Worm (Caenorhabditis elegans) whole organism, L4 larva: ENCODE measurements around the gene pals-33.

Experiments used
- F37D6.2 ChIP-seq: sonication (generic microtip); optimal IDR thresholded peaks from 2 replicates; lab custom pipeline; 2016; ENCODE audit warnings: mild to moderate bottlenecking, missing genetic modification characterization, missing compliant biosample characterization
- F44E2.7 ChIP-seq: fragments of 200-800 bp; sonication (Bioruptor generic); IDR thresholded peaks from 2 replicates; pipeline ENCODE4 v2.1.2; 2022; ENCODE audit warnings: missing genetic modification characterization, missing compliant biosample characterization
- T26A8.4 ChIP-seq: fragments of 200-800 bp; sonication (Bioruptor generic); IDR thresholded peaks from 2 replicates; pipeline ENCODE4 v1.3.6; 2022; ENCODE audit warnings: missing genetic modification characterization, missing compliant biosample characterization
- Y48G9A.11 ChIP-seq: fragments of 200-800 bp; sonication (Bioruptor generic); IDR thresholded peaks from 2 replicates; pipeline ENCODE4 v1.3.6; 2022; ENCODE audit warnings: missing genetic modification reagents, missing genetic modification characterization, missing compliant biosample characterization
- ZK546.5 ChIP-seq, 2 experiments: sonication (generic microtip); optimal IDR thresholded peaks; 2 replicates each; lab custom pipeline; 2017; ENCODE audit warnings: missing biosample characterization in 2 of 2, missing genetic modification characterization in 2 of 2
- aha-1 ChIP-seq: fragments of 150-350 bp; peaks from one replicate; lab custom pipeline; 2014; ENCODE audit warnings: missing biosample characterization, missing genetic modification characterization
- ama-1 ChIP-seq: fragments of 150-350 bp; optimal IDR thresholded peaks from 2 replicates; lab custom pipeline; 2014; ENCODE audit warnings: inconsistent platforms, mixed read lengths
- arid-1 ChIP-seq: fragments of 200-800 bp; sonication (Bioruptor generic); conservative IDR thresholded peaks from 2 replicates; pipeline ENCODE4 v1.3.6; 2022; ENCODE audit warnings: missing genetic modification reagents, missing genetic modification characterization, missing compliant biosample characterization
- ceh-32 ChIP-seq: sonication (generic microtip); optimal IDR thresholded peaks from 2 replicates; lab custom pipeline; 2016; ENCODE audit warnings: mild to moderate bottlenecking, missing genetic modification characterization, missing compliant biosample characterization; ENCODE audit not compliant: poor library complexity
- ceh-44 ChIP-seq: fragments of 200-800 bp; sonication (Bioruptor generic); IDR thresholded peaks from 2 replicates; pipeline ENCODE4 v1.3.6; 2022; ENCODE audit warnings: missing genetic modification reagents, missing genetic modification characterization, missing compliant biosample characterization
- ceh-82 ChIP-seq: sonication (generic microtip); optimal IDR thresholded peaks from 2 replicates; lab custom pipeline; 2017; ENCODE audit warnings: missing biosample characterization, missing genetic modification characterization
- ces-1 ChIP-seq: fragments of 150-350 bp; sonication (generic microtip); optimal IDR thresholded peaks from 4 replicates; lab custom pipeline; 2014; ENCODE audit warnings: missing biosample characterization, missing genetic modification reagents, missing genetic modification characterization
- cey-2 ChIP-seq: sonication (generic microtip); optimal IDR thresholded peaks from 3 replicates; lab custom pipeline; 2017; ENCODE audit warnings: missing genetic modification characterization, mild to moderate bottlenecking, missing compliant biosample characterization, antibody characterized with exemption, borderline replicate concordance; ENCODE audit not compliant: insufficient read depth
- daf-16 ChIP-seq, 3 experiments: sonication (generic microtip); optimal IDR thresholded peaks; 2 replicates each; lab custom pipeline; 2016 to 2017; ENCODE audit warnings: missing genetic modification characterization in 3 of 3, missing genetic modification reagents in 3 of 3, mild to moderate bottlenecking in 2 of 3, missing compliant biosample characterization in 2 of 3, missing biosample characterization in 1 of 3, moderate library complexity in 1 of 3
- dmd-8 ChIP-seq: fragments of 200-800 bp; sonication (Bioruptor generic); IDR thresholded peaks from 2 replicates; pipeline ENCODE4 v1.3.6; 2022; ENCODE audit warnings: missing genetic modification characterization, missing compliant biosample characterization
- dmd-9 ChIP-seq: fragments of 200-800 bp; sonication (Bioruptor generic); IDR thresholded peaks from 2 replicates; pipeline ENCODE4 v1.3.6; 2022; ENCODE audit warnings: missing genetic modification reagents, missing genetic modification characterization, missing compliant biosample characterization
- duxl-1 ChIP-seq: sonication (generic microtip); optimal IDR thresholded peaks from 2 replicates; lab custom pipeline; 2016; ENCODE audit warnings: mild to moderate bottlenecking, missing genetic modification characterization, moderate library complexity, missing compliant biosample characterization; ENCODE audit not compliant: poor library complexity
- dve-1 ChIP-seq: sonication (generic microtip); optimal IDR thresholded peaks from 2 replicates; lab custom pipeline; 2017; ENCODE audit warnings: antibody characterized with exemption, mild to moderate bottlenecking, missing genetic modification characterization, missing compliant biosample characterization; ENCODE audit not compliant: insufficient read depth
- egl-27 ChIP-seq: sonication (generic microtip); optimal IDR thresholded peaks from 3 replicates; lab custom pipeline; 2017; ENCODE audit warnings: missing biosample characterization, missing genetic modification reagents, missing genetic modification characterization
- egl-43 ChIP-seq: fragments of 200-800 bp; sonication (Bioruptor generic); IDR thresholded peaks from 2 replicates; pipeline ENCODE4 v1.3.6; 2022; ENCODE audit warnings: missing genetic modification reagents, missing genetic modification characterization, missing compliant biosample characterization
- gei-8 ChIP-seq: fragments of 200-800 bp; sonication (Bioruptor generic); optimal IDR thresholded peaks from 2 replicates; lab custom pipeline; 2018; ENCODE audit warnings: mild to moderate bottlenecking, missing genetic modification characterization, missing compliant biosample characterization
- hlh-11 ChIP-seq: fragments of 200-800 bp; sonication (Bioruptor generic); optimal IDR thresholded peaks from 2 replicates; lab custom pipeline; 2018; ENCODE audit warnings: mild to moderate bottlenecking, missing genetic modification characterization, missing compliant biosample characterization
- lin-29 ChIP-seq: fragments of 200-800 bp; sonication (Bioruptor generic); IDR thresholded peaks from 2 replicates; pipeline ENCODE4 v1.3.6; 2022; ENCODE audit warnings: missing genetic modification reagents, missing genetic modification characterization, missing compliant biosample characterization
- lsy-2 ChIP-seq, 2 experiments: fragments of 150-350 bp in 1 of 2; sonication (generic microtip) in 1 of 2; optimal IDR thresholded peaks; 2 replicates each; lab custom pipeline; 2014 to 2017; ENCODE audit warnings: missing biosample characterization in 2 of 2, missing genetic modification characterization in 2 of 2
- mdl-1 ChIP-seq, 2 experiments: fragments of 150-350 bp in 1 of 2; sonication (generic microtip) in 1 of 2; optimal IDR thresholded peaks; 2 replicates each; lab custom pipeline; 2014 to 2017; ENCODE audit warnings: missing biosample characterization in 2 of 2, missing genetic modification characterization in 2 of 2
- mxl-3 ChIP-seq: fragments of 200-800 bp; sonication (Bioruptor generic); optimal IDR thresholded peaks from 2 replicates; lab custom pipeline; 2018; ENCODE audit warnings: mild to moderate bottlenecking, missing genetic modification characterization, missing compliant biosample characterization
- nhr-11 ChIP-seq: fragments of 150-350 bp; optimal IDR thresholded peaks from 2 replicates; lab custom pipeline; 2014; ENCODE audit warnings: missing biosample characterization, missing genetic modification characterization
- nhr-237 ChIP-seq: sonication (generic microtip); optimal IDR thresholded peaks from 2 replicates; lab custom pipeline; 2017; ENCODE audit warnings: missing biosample characterization, missing genetic modification characterization
- nhr-25 ChIP-seq: sonication (generic microtip); optimal IDR thresholded peaks from 2 replicates; lab custom pipeline; 2017; ENCODE audit warnings: missing genetic modification characterization, mild to moderate bottlenecking, missing compliant biosample characterization, antibody characterized with exemption, moderate library complexity, borderline replicate concordance; ENCODE audit not compliant: insufficient read depth
- nhr-28 ChIP-seq: fragments of 150-350 bp; optimal IDR thresholded peaks from 2 replicates; lab custom pipeline; 2014; ENCODE audit warnings: missing biosample characterization, missing genetic modification characterization
- nhr-48 ChIP-seq: sonication (generic microtip); optimal IDR thresholded peaks from 2 replicates; lab custom pipeline; 2016; ENCODE audit warnings: mild to moderate bottlenecking, missing genetic modification characterization, missing compliant biosample characterization
- nhr-6 ChIP-seq: fragments of 150-350 bp; optimal IDR thresholded peaks from 2 replicates; lab custom pipeline; 2014; ENCODE audit warnings: missing biosample characterization, missing genetic modification characterization
- nhr-77 ChIP-seq: fragments of 150-350 bp; optimal IDR thresholded peaks from 2 replicates; lab custom pipeline; 2014; ENCODE audit warnings: missing biosample characterization, missing genetic modification characterization
- php-3 ChIP-seq: fragments of 200-800 bp; sonication (Bioruptor generic); IDR thresholded peaks from 2 replicates; pipeline ENCODE4 v1.3.6; 2022; ENCODE audit warnings: missing genetic modification reagents, missing genetic modification characterization, missing compliant biosample characterization
- pqm-1 ChIP-seq: sonication (generic microtip); optimal IDR thresholded peaks from 2 replicates; lab custom pipeline; 2017; ENCODE audit warnings: missing biosample characterization, missing genetic modification characterization
- rbr-2 ChIP-seq: sonication (generic microtip); optimal IDR thresholded peaks from 2 replicates; lab custom pipeline; 2016; ENCODE audit warnings: missing genotype, missing genetic modification characterization, missing compliant biosample characterization
- saeg-2 ChIP-seq: fragments of 200-800 bp; sonication (Bioruptor generic); IDR thresholded peaks from 2 replicates; pipeline ENCODE4 v1.3.6; 2022; ENCODE audit warnings: missing genetic modification reagents, missing genetic modification characterization, missing compliant biosample characterization
- set-16 ChIP-seq: fragments of 200-800 bp; sonication (Bioruptor generic); IDR thresholded peaks from 2 replicates; pipeline ENCODE4 v1.3.6; 2022; ENCODE audit warnings: missing genetic modification reagents, missing genetic modification characterization, missing compliant biosample characterization
- skn-1 ChIP-seq: fragments of 150-350 bp; optimal IDR thresholded peaks from 2 replicates; lab custom pipeline; 2014; ENCODE audit warnings: missing biosample characterization, missing genetic modification characterization
- snpc-1.2 ChIP-seq: fragments of 200-800 bp; sonication (Bioruptor generic); IDR thresholded peaks from 2 replicates; pipeline ENCODE4 v1.3.6; 2022; ENCODE audit warnings: missing genetic modification reagents, missing genetic modification characterization, missing compliant biosample characterization
- snpc-4 ChIP-seq: fragments of 150-350 bp; optimal IDR thresholded peaks from 2 replicates; lab custom pipeline; 2014; ENCODE audit warnings: missing biosample characterization, missing genetic modification characterization
- tra-1 ChIP-seq: fragments of 200-800 bp; sonication (Bioruptor generic); IDR thresholded peaks from 2 replicates; pipeline ENCODE4 v1.3.6; 2022; ENCODE audit warnings: missing genetic modification reagents, missing genetic modification characterization, missing compliant biosample characterization
- vab-7 ChIP-seq: fragments of 200-800 bp; sonication (Bioruptor generic); IDR thresholded peaks from 2 replicates; pipeline ENCODE4 v1.3.6; 2022; ENCODE audit warnings: missing genetic modification reagents, missing genetic modification characterization, missing compliant biosample characterization
- zag-1 ChIP-seq: fragments of 150-350 bp; optimal IDR thresholded peaks from 2 replicates; lab custom pipeline; 2014; ENCODE audit warnings: missing biosample characterization, missing genetic modification characterization
- zfp-2 ChIP-seq: sonication (generic microtip); optimal IDR thresholded peaks from 2 replicates; lab custom pipeline; 2016; ENCODE audit warnings: mild to moderate bottlenecking, missing genetic modification characterization, missing compliant biosample characterization
- ztf-7 ChIP-seq: fragments of 150-350 bp; optimal IDR thresholded peaks from 2 replicates; lab custom pipeline; 2014; ENCODE audit warnings: missing biosample characterization, missing genetic modification characterization

Gene pals-33

DNA sequence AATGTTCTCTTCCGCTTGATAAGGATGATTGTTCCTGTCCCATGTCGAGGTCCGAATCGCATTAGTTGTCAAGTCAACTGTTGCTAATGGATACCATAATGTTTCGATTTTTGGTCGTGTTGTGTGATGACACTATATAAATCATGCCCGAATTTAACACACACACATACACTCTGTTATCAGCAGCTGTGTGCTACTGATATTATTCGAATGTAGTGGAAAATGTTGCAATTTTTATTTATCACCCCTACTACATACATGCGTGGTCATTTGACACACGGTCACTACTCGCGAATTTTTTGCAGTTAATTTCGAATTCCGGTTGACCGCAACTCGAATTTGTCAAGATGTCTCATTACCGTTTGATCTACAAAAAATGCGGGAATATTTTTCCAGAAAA lies 19.4 kb downstream of the pals-33 start (continued):
- no peak for TF ChIP-seq egl-27 (tag; lab: Kevin White, UChicago)
- TF ChIP-seq daf-16 (GFP tag; optimal IDR thresholded peaks at IDR 0.05; lab: Kevin White, UChicago), result no peak
- peak; percentile 52 for TF ChIP-seq daf-16 (tag; optimal IDR thresholded peaks at IDR 0.05; lab: Kevin White, UChicago)
- TF ChIP-seq ceh-32 (tag; lab: Kevin White, UChicago), result no peak
- no peak for TF ChIP-seq snpc-4 (tag; lab: Kevin White, UChicago)
- TF ChIP-seq F37D6.2 (tag; lab: Kevin White, UChicago), result no peak
- no peak for TF ChIP-seq nhr-237
- no peak for TF ChIP-seq ceh-82 (tag; lab: Kevin White, UChicago)
- TF ChIP-seq ztf-7 (tag; lab: Kevin White, UChicago), result no peak
- TF ChIP-seq pqm-1 (tag; lab: Kevin White, UChicago), result peak; percentile 76
- no peak for TF ChIP-seq Y48G9A.11 (GFP tag; lab: Robert Waterston, UW)
- TF ChIP-seq skn-1 (tag; lab: Kevin White, UChicago), result no peak
- TF ChIP-seq dve-1 (tag; lab: Kevin White, UChicago), result peak; percentile 1
- TF ChIP-seq aha-1 (tag; lab: Kevin White, UChicago), result no peak
- no peak for TF ChIP-seq gei-8
- no peak for TF ChIP-seq rbr-2
- TF ChIP-seq ZK546.5 (tag; optimal IDR thresholded peaks at IDR 0.05; lab: Kevin White, UChicago), result no peak
- no peak for TF ChIP-seq zag-1 (tag; lab: Kevin White, UChicago)
- TF ChIP-seq cey-2 (tag; lab: Kevin White, UChicago), result no peak

DNA sequence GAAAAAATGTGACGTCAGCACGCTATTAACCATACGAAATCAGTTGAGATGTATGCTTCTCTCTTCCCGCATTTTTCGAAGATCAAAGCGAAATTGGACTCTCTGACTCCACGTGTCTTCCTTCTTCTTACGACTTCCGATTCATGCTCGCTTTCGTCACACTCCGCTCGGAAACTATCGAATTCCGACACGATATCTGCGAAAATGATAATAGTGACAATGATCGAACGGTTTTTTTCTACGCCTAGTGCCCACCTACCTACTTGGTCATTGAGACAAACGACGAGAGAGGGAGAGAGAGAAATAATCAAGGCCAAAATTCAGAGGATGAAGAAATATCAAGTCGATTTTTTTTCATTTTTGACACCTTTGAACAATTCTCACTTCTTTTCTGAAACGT lies 20.5 kb downstream of the pals-33 start:
- TF ChIP-seq nhr-48 (tag; lab: Kevin White, UChicago) (no peak), T26A8.4 (GFP tag; lab: Robert Waterston, UW) (no peak), saeg-2 (GFP tag; lab: Robert Waterston, UW) (no peak), arid-1 (no peak), ceh-44 (GFP tag; lab: Robert Waterston, UW) (no peak), vab-7 (GFP tag; lab: Robert Waterston, UW) (no peak), nhr-28 (peak; percentile 57), dmd-8 (GFP tag; lab: Robert Waterston, UW) (no peak), F44E2.7 (no peak), duxl-1 (tag; lab: Kevin White, UChicago) (no peak), tra-1 (no peak), mxl-3 (peak; percentile 81), egl-43 (no peak)

- TF ChIP-seq hlh-11 (tag; lab: Kevin White, UChicago) (peak; percentile 34), mdl-1 (tag; optimal IDR thresholded peaks at IDR 0.05; lab: Kevin White, UChicago) (peak in 1 of 2 experiments; percentile 19), Y48G9A.11 (GFP tag; lab: Robert Waterston, UW) (no peak), daf-16 (GFP tag; optimal IDR thresholded peaks at IDR 0.05; lab: Kevin White, UChicago) (peak in 1 of 2 experiments; percentile 43), daf-16 (tag; optimal IDR thresholded peaks at IDR 0.05; lab: Kevin White, UChicago) (no peak), nhr-11 (tag; lab: Kevin White, UChicago) (peak; percentile 36), nhr-25 (tag; lab: Kevin White, UChicago) (no peak)
These were observed 22.1 kb downstream of the pals-33 start for ce11 chrV:3695254-3695653.

- TF ChIP-seq nhr-77 (tag; lab: Kevin White, UChicago) (peak; percentile 73), lsy-2 (tag; optimal IDR thresholded peaks at IDR 0.05; lab: Kevin White, UChicago) (peak in 1 of 2 experiments; percentile 61), hlh-11 (tag; lab: Kevin White, UChicago) (peak; percentile 86), nhr-6 (tag; lab: Kevin White, UChicago) (no peak), nhr-28 (peak; percentile 93), ces-1 (GFP tag; lab: Kevin White, UChicago) (no peak), php-3 (GFP tag; lab: Robert Waterston, UW) (peak; percentile 76), lin-29 (GFP tag; lab: Robert Waterston, UW) (no peak), dve-1 (tag; lab: Kevin White, UChicago) (peak; percentile 86), set-16 (GFP tag; lab: Robert Waterston, UW) (no peak), pqm-1 (tag; lab: Kevin White, UChicago) (peak; percentile 55), dmd-9 (GFP tag; lab: Robert Waterston, UW) (no peak), snpc-1.2 (GFP tag; lab: Robert Waterston, UW) (no peak), snpc-4 (tag; lab: Kevin White, UChicago) (no peak), zfp-2 (no peak), ama-1 (no peak)
These were observed 23.9 kb downstream of the pals-33 start for ce11 chrV:3697071-3697470.
